Worm (Caenorhabditis elegans) whole organism, midembryonic: ENCODE data around the gene F13H10.6.

ENCODE experiments used
- T22C8.4 ChIP-seq: fragments of 200-800 bp; sonication (Bioruptor generic); IDR thresholded peaks from 2 replicates; pipeline ENCODE4 v1.3.6; 2022; ENCODE audit warnings: missing genetic modification characterization, missing compliant biosample characterization
- cog-1 ChIP-seq: sonication (generic microtip); optimal IDR thresholded peaks from 2 replicates; lab custom pipeline; 2016; ENCODE audit warnings: missing genetic modification characterization, missing compliant biosample characterization
- flt-1 ChIP-seq: fragments of 200-800 bp; sonication (Bioruptor generic); IDR thresholded peaks from 2 replicates; pipeline ENCODE4 v1.3.6; 2022; ENCODE audit warnings: missing genetic modification characterization, missing compliant biosample characterization
- klf-2 ChIP-seq: fragments of 200-800 bp; sonication (Bioruptor generic); conservative IDR thresholded peaks from 2 replicates; pipeline ENCODE4 v1.3.6; 2022; ENCODE audit warnings: missing genetic modification reagents, missing genetic modification characterization, missing compliant biosample characterization
- med-1 ChIP-seq: sonication (generic microtip); optimal IDR thresholded peaks from 2 replicates; lab custom pipeline; 2017; ENCODE audit warnings: missing genetic modification characterization, mild to moderate bottlenecking, missing compliant biosample characterization, antibody characterized with exemption, missing genetic modification reagents; ENCODE audit not compliant: insufficient read depth
- ref-1 ChIP-seq: fragments of 200-800 bp; sonication (Bioruptor generic); conservative IDR thresholded peaks from 2 replicates; pipeline ENCODE4 v1.3.6; 2022; ENCODE audit warnings: missing genetic modification reagents, missing genetic modification characterization, missing compliant biosample characterization
- tab-1 ChIP-seq: fragments of 200-800 bp; sonication (Bioruptor generic); IDR thresholded peaks from 2 replicates; pipeline ENCODE4 v1.3.6; 2022; ENCODE audit warnings: missing genetic modification characterization, missing compliant biosample characterization
- ztf-23 ChIP-seq: fragments of 200-800 bp; sonication (Bioruptor generic); IDR thresholded peaks from 2 replicates; pipeline ENCODE4 v1.3.6; 2022; ENCODE audit warnings: missing genetic modification reagents, missing genetic modification characterization, missing compliant biosample characterization
- ztf-29 ChIP-seq: fragments of 200-800 bp; sonication (Bioruptor generic); IDR thresholded peaks from 2 replicates; pipeline ENCODE4 v1.3.6; 2022; ENCODE audit warnings: missing genetic modification reagents, missing genetic modification characterization, missing compliant biosample characterization

The F13H10.6 gene

DNA sequence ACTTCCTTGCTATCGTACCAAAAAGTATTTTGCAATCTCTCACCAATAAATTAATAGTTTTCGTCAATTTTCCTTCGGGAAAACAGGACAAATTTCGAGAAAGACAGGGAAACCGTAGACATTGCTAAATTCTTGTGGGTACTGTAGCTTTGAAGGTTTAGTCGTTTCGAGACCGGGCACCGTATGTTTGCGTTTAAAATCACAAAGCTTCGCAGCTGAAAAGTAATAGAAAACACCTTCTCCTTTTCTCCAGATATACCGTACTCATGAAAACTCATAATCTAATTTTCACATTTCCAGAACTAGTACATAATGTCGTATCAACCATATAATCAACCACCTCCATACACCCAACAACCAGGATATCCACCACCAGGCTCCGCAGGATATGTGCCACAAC is at the start of gene F13H10.6:
Gene F13H10.6, plus strand, starts transcription at position 301 of the 400 bp plus-strand sequence.
- no peak for TF ChIP-seq ztf-29 (GFP tag; lab: Robert Waterston, UW)
- no peak for TF ChIP-seq ztf-23 (GFP tag; lab: Robert Waterston, UW)
- TF ChIP-seq ref-1 (GFP tag; lab: Robert Waterston, UW), result no peak

DNA sequence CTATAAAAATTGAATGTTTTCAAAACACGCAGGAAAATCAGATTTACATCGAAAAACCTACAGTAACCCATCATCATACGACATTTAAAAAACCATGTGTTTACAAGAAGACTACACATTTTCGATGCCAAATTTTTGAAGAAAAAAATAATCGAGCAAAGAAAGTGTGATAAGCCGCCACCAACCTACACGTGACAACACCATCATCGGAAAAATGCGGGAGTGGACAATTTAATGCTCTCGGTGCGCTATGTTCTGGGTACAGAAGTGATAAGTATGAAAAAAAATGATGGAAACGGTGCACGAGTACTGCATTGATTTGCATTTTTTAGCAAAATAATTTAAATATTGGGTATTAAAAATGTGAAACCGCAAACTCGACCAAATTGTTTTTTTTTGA is 44.4 kb upstream of the F13H10.6 start:
- TF ChIP-seq T22C8.4 (GFP tag; lab: Robert Waterston, UW) (no peak), cog-1 (no peak), ref-1 (GFP tag; lab: Robert Waterston, UW) (no peak), tab-1 (no peak), klf-2 (GFP tag; lab: Robert Waterston, UW) (no peak), ztf-23 (GFP tag; lab: Robert Waterston, UW) (no peak), ztf-29 (GFP tag; lab: Robert Waterston, UW) (no peak), med-1 (GFP tag; lab: Kevin White, UChicago) (no peak), flt-1 (GFP tag; lab: Robert Waterston, UW) (no peak)

DNA sequence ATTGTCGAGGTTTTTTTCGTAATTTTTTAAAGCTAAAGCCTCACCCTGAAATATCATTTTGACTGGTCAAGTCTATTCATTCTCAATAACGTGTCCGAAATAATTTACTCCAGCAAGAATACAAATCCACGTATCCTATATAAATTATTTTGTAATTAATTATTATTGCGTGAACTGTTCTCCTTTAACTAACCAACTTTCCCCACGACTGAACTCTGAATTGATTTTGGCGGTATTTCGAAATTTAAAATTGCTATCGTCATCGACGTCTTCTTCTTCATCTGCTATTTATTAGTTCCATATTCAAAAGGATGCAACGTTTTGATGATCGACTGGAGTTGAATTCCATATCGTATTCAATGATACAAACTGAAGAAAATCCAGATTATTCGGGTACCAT is 42.7 kb upstream of the F13H10.6 start, which contains the start of the genes aqp-3 and Y69E1A.8:
Gene aqp-3, minus strand, starts transcription at position 101 of the 400 bp plus-strand sequence.
Gene Y69E1A.8, plus strand, starts transcription at position 246 of the 400 bp plus-strand sequence.
- TF ChIP-seq med-1 (GFP tag; lab: Kevin White, UChicago) (no peak), ztf-29 (GFP tag; lab: Robert Waterston, UW) (no peak), ztf-23 (GFP tag; lab: Robert Waterston, UW) (no peak), T22C8.4 (GFP tag; lab: Robert Waterston, UW) (no peak), tab-1 (no peak), klf-2 (GFP tag; lab: Robert Waterston, UW) (no peak), cog-1 (no peak), flt-1 (GFP tag; lab: Robert Waterston, UW) (no peak)

DNA sequence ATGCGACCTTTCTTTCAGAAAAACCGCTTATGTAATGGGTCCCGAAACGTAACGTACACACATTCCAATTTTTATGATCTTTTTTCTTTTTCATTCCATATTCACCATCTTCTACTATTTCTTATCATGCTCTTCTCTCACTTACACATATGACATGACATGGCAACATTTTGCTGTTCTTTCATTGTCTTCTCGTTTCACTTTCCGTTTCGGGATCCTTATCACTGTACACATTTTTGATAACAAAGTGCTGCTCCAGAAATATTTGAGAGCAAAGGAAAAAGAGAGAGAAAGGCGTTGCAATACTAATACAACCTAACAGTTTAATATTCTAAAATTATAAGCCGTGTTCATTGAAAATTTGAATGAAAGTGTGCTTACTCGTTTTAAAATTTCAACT is 38.8 kb upstream of the F13H10.6 start:
- no peak for TF ChIP-seq T22C8.4 (GFP tag; lab: Robert Waterston, UW)
- no peak for TF ChIP-seq ref-1 (GFP tag; lab: Robert Waterston, UW)
- TF ChIP-seq flt-1 (GFP tag; lab: Robert Waterston, UW), result no peak
- no peak for TF ChIP-seq ztf-29 (GFP tag; lab: Robert Waterston, UW)

DNA sequence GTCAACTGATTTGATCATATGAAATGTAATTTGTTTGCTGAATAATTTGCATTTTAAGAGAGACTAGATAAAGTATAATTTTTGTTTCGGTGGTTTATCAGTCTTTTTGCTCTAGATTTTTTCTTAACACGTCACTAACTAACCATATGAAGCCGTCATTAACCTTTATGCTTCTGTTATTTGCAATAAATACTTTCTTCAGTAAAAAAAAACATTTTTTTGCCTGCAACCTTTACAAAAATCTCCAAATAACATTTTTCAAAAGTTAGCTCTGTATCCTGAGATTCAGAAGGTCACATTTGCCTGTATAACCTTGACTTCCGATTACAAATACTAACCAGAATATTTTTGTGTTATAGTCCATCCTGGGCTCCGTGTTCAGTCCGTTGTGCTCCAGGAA is 38.3 kb upstream of the F13H10.6 start:
- no peak for TF ChIP-seq klf-2 (GFP tag; lab: Robert Waterston, UW)
- TF ChIP-seq ztf-23 (GFP tag; lab: Robert Waterston, UW), result no peak
- TF ChIP-seq cog-1, result no peak
- no peak for TF ChIP-seq ref-1 (GFP tag; lab: Robert Waterston, UW)
- TF ChIP-seq flt-1 (GFP tag; lab: Robert Waterston, UW), result no peak
- TF ChIP-seq T22C8.4 (GFP tag; lab: Robert Waterston, UW), result no peak
- no peak for TF ChIP-seq med-1 (GFP tag; lab: Kevin White, UChicago)
- TF ChIP-seq ztf-29 (GFP tag; lab: Robert Waterston, UW), result no peak
- TF ChIP-seq tab-1, result no peak

DNA sequence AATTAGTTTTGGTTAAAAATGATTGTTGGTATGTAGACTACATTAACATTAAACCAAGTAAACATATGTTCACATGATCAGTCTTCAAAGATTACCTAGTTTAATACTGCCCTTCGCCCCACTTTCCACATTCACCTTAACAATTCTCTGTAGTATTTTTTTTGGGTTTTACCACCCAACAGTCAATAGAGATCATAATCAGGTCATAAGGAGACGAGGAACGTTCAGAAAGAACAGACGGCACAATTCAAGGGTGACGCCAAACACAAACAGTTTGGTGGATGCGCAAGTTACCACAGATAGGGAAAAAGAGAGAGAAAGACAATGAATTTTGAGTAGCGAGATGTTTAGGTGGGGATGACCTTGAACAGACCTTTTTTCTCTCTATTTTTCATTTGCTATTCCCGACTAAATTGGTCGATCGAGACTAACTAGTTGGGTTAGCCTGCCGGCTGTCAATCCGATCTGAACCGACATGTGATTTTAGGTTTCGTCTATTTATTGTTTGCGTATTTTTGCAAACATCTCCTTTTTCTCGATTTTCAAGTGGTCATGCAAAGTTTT is 37.4 kb upstream of the F13H10.6 start:
- TF ChIP-seq ref-1 (GFP tag; lab: Robert Waterston, UW) (no peak), flt-1 (GFP tag; lab: Robert Waterston, UW) (no peak), ztf-29 (GFP tag; lab: Robert Waterston, UW) (no peak)

DNA sequence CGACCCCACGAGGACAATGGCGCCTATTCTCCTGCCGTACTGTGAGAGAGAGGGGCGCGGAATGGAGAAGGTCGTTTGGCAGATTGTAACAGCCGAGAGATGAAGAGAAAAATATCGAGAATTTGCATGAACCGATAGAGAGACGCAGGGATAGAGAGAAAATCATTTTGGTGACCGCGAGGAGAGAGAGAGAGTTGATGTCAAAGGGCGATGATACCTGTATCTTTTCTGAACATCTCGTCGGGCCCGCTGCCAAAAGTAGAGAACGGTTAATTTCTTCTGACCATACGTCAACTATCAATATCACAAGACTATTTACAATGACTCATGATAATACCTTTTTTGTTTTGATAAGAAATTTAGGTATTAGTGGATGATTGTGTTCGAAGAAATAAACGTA is 33.1 kb upstream of the F13H10.6 start:
- TF ChIP-seq flt-1 (GFP tag; lab: Robert Waterston, UW), result no peak
- TF ChIP-seq ztf-23 (GFP tag; lab: Robert Waterston, UW), result no peak
- no peak for TF ChIP-seq med-1 (GFP tag; lab: Kevin White, UChicago)
- no peak for TF ChIP-seq ref-1 (GFP tag; lab: Robert Waterston, UW)
- TF ChIP-seq T22C8.4 (GFP tag; lab: Robert Waterston, UW), result no peak
- no peak for TF ChIP-seq cog-1
- no peak for TF ChIP-seq ztf-29 (GFP tag; lab: Robert Waterston, UW)
- no peak for TF ChIP-seq tab-1
- TF ChIP-seq klf-2 (GFP tag; lab: Robert Waterston, UW), result no peak

DNA sequence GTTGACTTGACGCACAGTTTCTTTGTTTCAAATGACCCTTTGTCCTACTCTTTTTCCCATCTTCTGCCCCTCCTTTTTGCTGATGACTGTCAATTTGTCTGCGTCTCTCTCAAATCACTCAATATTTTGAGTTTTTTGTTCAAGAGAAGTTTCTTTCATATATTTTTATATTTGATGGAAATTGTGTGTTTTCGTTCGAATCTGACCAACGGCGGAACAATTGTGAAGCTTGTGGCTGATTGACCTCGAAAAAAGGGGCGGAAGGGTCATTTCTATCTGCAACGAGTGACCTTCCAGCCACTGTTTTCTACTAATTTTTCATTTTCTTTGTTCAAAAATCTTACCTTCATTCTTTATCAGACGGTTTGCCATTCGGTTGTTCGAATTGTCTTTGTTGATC is 30.5 kb upstream of the F13H10.6 start:
- TF ChIP-seq ztf-29 (GFP tag; lab: Robert Waterston, UW) (no peak), klf-2 (GFP tag; lab: Robert Waterston, UW) (no peak), flt-1 (GFP tag; lab: Robert Waterston, UW) (no peak), med-1 (GFP tag; lab: Kevin White, UChicago) (no peak), T22C8.4 (GFP tag; lab: Robert Waterston, UW) (no peak), ztf-23 (GFP tag; lab: Robert Waterston, UW) (no peak)

DNA sequence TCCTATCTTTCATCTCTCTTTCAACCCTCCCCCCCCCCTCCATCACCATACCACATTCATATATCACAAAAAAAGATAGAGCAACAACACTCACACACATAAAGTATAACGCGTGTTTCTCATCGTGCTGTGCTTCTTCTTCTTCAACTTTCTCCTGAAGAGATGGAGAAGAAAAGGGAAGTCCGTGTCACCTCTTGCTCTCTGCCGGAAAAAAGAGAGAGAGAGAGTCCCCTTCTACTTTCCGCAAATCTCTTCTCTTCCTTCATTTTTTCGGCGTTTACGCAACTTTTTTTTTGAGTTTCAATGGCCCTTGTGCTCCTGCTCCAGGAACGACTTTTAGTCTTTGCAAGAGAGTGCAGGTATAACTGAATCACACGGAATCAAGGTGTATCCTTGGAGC is 29.4 kb upstream of the F13H10.6 start:
- no peak for TF ChIP-seq tab-1
- TF ChIP-seq ref-1 (GFP tag; lab: Robert Waterston, UW), result no peak
- no peak for TF ChIP-seq med-1 (GFP tag; lab: Kevin White, UChicago)
- TF ChIP-seq T22C8.4 (GFP tag; lab: Robert Waterston, UW), result no peak
- no peak for TF ChIP-seq flt-1 (GFP tag; lab: Robert Waterston, UW)
- no peak for TF ChIP-seq ztf-29 (GFP tag; lab: Robert Waterston, UW)
- TF ChIP-seq klf-2 (GFP tag; lab: Robert Waterston, UW), result no peak
- TF ChIP-seq ztf-23 (GFP tag; lab: Robert Waterston, UW), result no peak
- TF ChIP-seq cog-1, result no peak

DNA sequence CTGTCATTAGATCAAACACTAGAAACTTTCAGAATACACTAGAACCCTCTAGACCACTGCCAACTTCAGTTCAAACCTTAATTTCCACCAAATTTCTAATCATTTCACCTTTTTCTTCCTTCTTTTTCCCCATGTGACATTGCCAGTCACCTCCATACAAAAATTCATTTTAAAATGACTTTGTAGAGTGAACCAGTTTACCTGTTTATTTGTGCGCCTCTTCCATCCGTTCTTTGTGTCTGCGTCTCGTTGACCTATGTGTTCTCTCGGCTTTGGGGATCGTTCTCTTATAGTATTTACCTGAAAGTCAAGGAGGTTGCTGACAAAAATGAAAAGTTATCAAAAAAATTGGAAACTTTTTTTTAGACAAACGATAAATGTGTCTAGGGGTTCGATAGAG is 28.5 kb upstream of the F13H10.6 start:
- TF ChIP-seq med-1 (GFP tag; lab: Kevin White, UChicago), result no peak
- TF ChIP-seq ref-1 (GFP tag; lab: Robert Waterston, UW), result no peak
- no peak for TF ChIP-seq cog-1
- TF ChIP-seq klf-2 (GFP tag; lab: Robert Waterston, UW), result no peak
- TF ChIP-seq T22C8.4 (GFP tag; lab: Robert Waterston, UW), result no peak
- TF ChIP-seq ztf-23 (GFP tag; lab: Robert Waterston, UW), result no peak
- TF ChIP-seq ztf-29 (GFP tag; lab: Robert Waterston, UW), result no peak
- no peak for TF ChIP-seq flt-1 (GFP tag; lab: Robert Waterston, UW)
- TF ChIP-seq tab-1, result no peak
